Worm (Caenorhabditis elegans) whole organism, late embryonic: Measurements from ENCODE around the gene R07B1.6.

Source experiments
- C08G9.2 ChIP-seq: sonication (generic microtip); optimal IDR thresholded peaks from 2 replicates; lab custom pipeline; 2016; ENCODE audit warnings: mild to moderate bottlenecking, missing genetic modification characterization, moderate library complexity, missing compliant biosample characterization
- C38D4.7 ChIP-seq: fragments of 200-800 bp; sonication (Bioruptor generic); optimal IDR thresholded peaks from 2 replicates; lab custom pipeline; 2018; ENCODE audit warnings: mild to moderate bottlenecking, missing genetic modification characterization, moderate library complexity, missing compliant biosample characterization
- F13H6.1 ChIP-seq: sonication (generic microtip); optimal IDR thresholded peaks from 2 replicates; lab custom pipeline; 2016; ENCODE audit warnings: missing genetic modification characterization, missing compliant biosample characterization
- K09A11.1 ChIP-seq: sonication (generic microtip); optimal IDR thresholded peaks from 2 replicates; lab custom pipeline; 2017; ENCODE audit warnings: antibody characterized with exemption, mild to moderate bottlenecking, missing genetic modification characterization, missing compliant biosample characterization; ENCODE audit not compliant: insufficient read depth
- ahr-1 ChIP-seq: sonication (generic microtip); optimal IDR thresholded peaks from 2 replicates; lab custom pipeline; 2016; ENCODE audit warnings: missing genetic modification characterization, missing compliant biosample characterization
- ama-1 ChIP-seq: fragments of 150-350 bp; optimal IDR thresholded peaks from 2 replicates; lab custom pipeline; 2014
- ceh-14 ChIP-seq: sonication (generic microtip); optimal IDR thresholded peaks from 2 replicates; lab custom pipeline; 2016; ENCODE audit warnings: missing genotype, missing genetic modification characterization, missing compliant biosample characterization
- ceh-19 ChIP-seq: fragments of 200-800 bp; sonication (Bioruptor generic); optimal IDR thresholded peaks from 2 replicates; lab custom pipeline; 2018; ENCODE audit warnings: mild to moderate bottlenecking, missing genetic modification characterization, missing compliant biosample characterization
- ceh-2 ChIP-seq: sonication (generic microtip); optimal IDR thresholded peaks from 2 replicates; lab custom pipeline; 2016; ENCODE audit warnings: missing genotype, missing genetic modification characterization, missing compliant biosample characterization
- ceh-22 ChIP-seq: sonication (generic microtip); optimal IDR thresholded peaks from 2 replicates; lab custom pipeline; 2017; ENCODE audit warnings: missing biosample characterization, missing genetic modification characterization
- ceh-24 ChIP-seq: sonication (generic microtip); optimal IDR thresholded peaks from 2 replicates; lab custom pipeline; 2016; ENCODE audit warnings: mild to moderate bottlenecking, missing genetic modification characterization, missing compliant biosample characterization
- ceh-30 ChIP-seq: fragments of 150-350 bp; optimal IDR thresholded peaks from 2 replicates; lab custom pipeline; 2014; ENCODE audit warnings: missing biosample characterization, missing genetic modification characterization
- ceh-31 ChIP-seq: sonication (generic microtip); optimal IDR thresholded peaks from 2 replicates; lab custom pipeline; 2016; ENCODE audit warnings: missing genetic modification characterization, missing compliant biosample characterization
- ceh-34 ChIP-seq: sonication (generic microtip); optimal IDR thresholded peaks from 2 replicates; lab custom pipeline; 2016; ENCODE audit warnings: mild to moderate bottlenecking, missing genetic modification characterization, missing compliant biosample characterization
- ceh-48 ChIP-seq: sonication (generic microtip); optimal IDR thresholded peaks from 2 replicates; lab custom pipeline; 2016; ENCODE audit warnings: missing genetic modification characterization, inconsistent platforms, missing compliant biosample characterization
- ceh-9 ChIP-seq: sonication (generic microtip); optimal IDR thresholded peaks from 2 replicates; lab custom pipeline; 2016; ENCODE audit warnings: mild to moderate bottlenecking, missing genetic modification characterization, inconsistent platforms, missing compliant biosample characterization
- che-1 ChIP-seq: sonication (generic microtip); optimal IDR thresholded peaks from 2 replicates; lab custom pipeline; 2016; ENCODE audit warnings: mild to moderate bottlenecking, missing genetic modification characterization, missing compliant biosample characterization
- dmd-4 ChIP-seq: sonication (generic microtip); optimal IDR thresholded peaks from 2 replicates; lab custom pipeline; 2016; ENCODE audit warnings: borderline replicate concordance, missing genetic modification characterization, missing compliant biosample characterization
- dve-1 ChIP-seq: sonication (generic microtip); optimal IDR thresholded peaks from 2 replicates; lab custom pipeline; 2017; ENCODE audit warnings: antibody characterized with exemption, mild to moderate bottlenecking, missing genetic modification characterization, missing compliant biosample characterization
- elt-2 ChIP-seq: sonication (generic microtip); optimal IDR thresholded peaks from 2 replicates; lab custom pipeline; 2016; ENCODE audit warnings: missing genetic modification reagents, missing genetic modification characterization, missing compliant biosample characterization
- ets-4 ChIP-seq: sonication (generic microtip); optimal IDR thresholded peaks from 2 replicates; lab custom pipeline; 2016; ENCODE audit warnings: missing genetic modification characterization, missing compliant biosample characterization
- fax-1 ChIP-seq: sonication (generic microtip); optimal IDR thresholded peaks from 2 replicates; lab custom pipeline; 2016; ENCODE audit warnings: missing genotype, missing genetic modification characterization, missing compliant biosample characterization
- fkh-10 ChIP-seq: fragments of 150-350 bp; optimal IDR thresholded peaks from 2 replicates; lab custom pipeline; 2014; ENCODE audit warnings: missing biosample characterization, missing genetic modification reagents, missing genetic modification characterization
- gmeb-2 ChIP-seq: sonication (generic microtip); optimal IDR thresholded peaks from 2 replicates; lab custom pipeline; 2016; ENCODE audit warnings: missing genetic modification characterization, inconsistent platforms, missing compliant biosample characterization
- hlh-13 ChIP-seq: fragments of 200-800 bp; sonication (Bioruptor generic); optimal IDR thresholded peaks from 2 replicates; lab custom pipeline; 2018; ENCODE audit warnings: mild to moderate bottlenecking, missing genetic modification characterization, missing compliant biosample characterization
- hlh-30 ChIP-seq: sonication (generic microtip); optimal IDR thresholded peaks from 2 replicates; lab custom pipeline; 2017; ENCODE audit warnings: antibody characterized with exemption, missing genetic modification characterization, missing compliant biosample characterization; ENCODE audit not compliant: insufficient read depth
- lim-6 ChIP-seq: sonication (generic microtip); optimal IDR thresholded peaks from 2 replicates; lab custom pipeline; 2016; ENCODE audit warnings: missing genetic modification characterization, missing compliant biosample characterization
- mec-3 ChIP-seq: sonication (generic microtip); optimal IDR thresholded peaks from 2 replicates; lab custom pipeline; 2016; ENCODE audit warnings: borderline replicate concordance, missing genetic modification characterization, missing compliant biosample characterization
- nfya-1 ChIP-seq: sonication (generic microtip); optimal IDR thresholded peaks from 2 replicates; lab custom pipeline; 2017; ENCODE audit warnings: missing genetic modification characterization, mild to moderate bottlenecking, missing compliant biosample characterization, antibody characterized with exemption, moderate library complexity
- nhr-11 ChIP-seq: fragments of 150-350 bp; optimal IDR thresholded peaks from 2 replicates; lab custom pipeline; 2014; ENCODE audit warnings: missing biosample characterization, missing genetic modification characterization
- nhr-232 ChIP-seq: sonication (generic microtip); optimal IDR thresholded peaks from 2 replicates; lab custom pipeline; 2016; ENCODE audit warnings: missing genetic modification characterization, missing compliant biosample characterization
- pag-3 ChIP-seq: sonication (generic microtip); optimal IDR thresholded peaks from 2 replicates; lab custom pipeline; 2016; ENCODE audit warnings: missing compliant biosample characterization, missing genetic modification characterization, borderline replicate concordance
- pax-1 ChIP-seq: fragments of 150-350 bp; optimal IDR thresholded peaks from 2 replicates; lab custom pipeline; 2014; ENCODE audit warnings: missing biosample characterization, missing genetic modification characterization
- sdc-2 ChIP-seq: sonication (generic microtip); optimal IDR thresholded peaks from 2 replicates; lab custom pipeline; 2016; ENCODE audit warnings: missing genotype, missing genetic modification characterization, missing compliant biosample characterization
- sox-4 ChIP-seq: sonication (generic microtip); optimal IDR thresholded peaks from 2 replicates; lab custom pipeline; 2017; ENCODE audit warnings: mild to moderate bottlenecking, missing genetic modification characterization, inconsistent platforms, missing compliant biosample characterization
- syd-9 ChIP-seq: sonication (generic microtip); optimal IDR thresholded peaks from 2 replicates; lab custom pipeline; 2016; ENCODE audit warnings: mild to moderate bottlenecking, missing genetic modification characterization, moderate library complexity, missing compliant biosample characterization
- ttx-3 ChIP-seq: sonication (generic microtip); optimal IDR thresholded peaks from 2 replicates; lab custom pipeline; 2016; ENCODE audit warnings: missing genetic modification reagents, missing genetic modification characterization, missing compliant biosample characterization
- unc-55 ChIP-seq: sonication (generic microtip); optimal IDR thresholded peaks from 2 replicates; lab custom pipeline; 2017; ENCODE audit warnings: missing biosample characterization, missing genetic modification reagents, missing genetic modification characterization
- unc-86 ChIP-seq: sonication (generic microtip); optimal IDR thresholded peaks from 2 replicates; lab custom pipeline; 2016; ENCODE audit warnings: missing genetic modification characterization, missing compliant biosample characterization
- zip-5 ChIP-seq: sonication (generic microtip); optimal IDR thresholded peaks from 2 replicates; lab custom pipeline; 2016; ENCODE audit warnings: missing genetic modification characterization, missing compliant biosample characterization
- ztf-16 ChIP-seq: sonication (generic microtip); optimal IDR thresholded peaks from 2 replicates; lab custom pipeline; 2017; ENCODE audit warnings: missing genetic modification characterization, missing compliant biosample characterization

R07B1.6 gene

ce11 chrX:9872554-9872953, 6.1 kb downstream of the R07B1.6 start, which contains the start of gene R07B1.8:
TSS of gene R07B1.8 (minus strand) at chrX:9872654.
- TF ChIP-seq unc-86 = no peak
- no peak for TF ChIP-seq sdc-2 (tag; lab: Kevin White, UChicago)
- TF ChIP-seq hlh-13 = no peak
- TF ChIP-seq unc-55 = no peak
- no peak for TF ChIP-seq ceh-34 (tag; lab: Kevin White, UChicago)
- no peak for TF ChIP-seq fkh-10 (GFP tag; lab: Kevin White, UChicago)
- TF ChIP-seq ceh-48 (tag; lab: Kevin White, UChicago) = no peak
- no peak for TF ChIP-seq ceh-2 (tag; lab: Kevin White, UChicago)
- TF ChIP-seq pag-3 (tag; lab: Kevin White, UChicago) = no peak
- no peak for TF ChIP-seq nhr-11 (tag; lab: Kevin White, UChicago)
- TF ChIP-seq ceh-30 (tag; lab: Kevin White, UChicago) = no peak
- TF ChIP-seq ceh-24 = no peak
- no peak for TF ChIP-seq zip-5 (tag; lab: Kevin White, UChicago)
- no peak for TF ChIP-seq dve-1

ce11 chrX:9877117-9877516, 10.7 kb downstream of the R07B1.6 start, which contains the start of gene R07B1.9:
TSS of gene R07B1.9 (plus strand) at chrX:9877417.
- TF ChIP-seq ztf-16 (tag; lab: Kevin White, UChicago) (no peak), ceh-19 (no peak), syd-9 (no peak), elt-2 (tag; lab: Kevin White, UChicago) (no peak), ceh-14 (tag; lab: Kevin White, UChicago) (no peak), zip-5 (tag; lab: Kevin White, UChicago) (no peak), unc-55 (no peak), lim-6 (tag; lab: Kevin White, UChicago) (no peak), K09A11.1 (tag; lab: Kevin White, UChicago) (no peak)

- TF ChIP-seq hlh-30 (no peak), dmd-4 (tag; lab: Kevin White, UChicago) (no peak), ceh-31 (tag; lab: Kevin White, UChicago) (no peak), nfya-1 (tag; lab: Kevin White, UChicago) (no peak), che-1 (no peak), ceh-22 (tag; lab: Kevin White, UChicago) (no peak), F13H6.1 (tag; lab: Kevin White, UChicago) (no peak), lim-6 (tag; lab: Kevin White, UChicago) (no peak), ceh-9 (tag; lab: Kevin White, UChicago) (no peak), ceh-30 (tag; lab: Kevin White, UChicago) (no peak), nhr-11 (tag; lab: Kevin White, UChicago) (no peak), ets-4 (tag; lab: Kevin White, UChicago) (no peak), sdc-2 (tag; lab: Kevin White, UChicago) (no peak), mec-3 (no peak), C08G9.2 (tag; lab: Kevin White, UChicago) (no peak), nhr-232 (no peak), C38D4.7 (GFP tag; lab: Kevin White, UChicago) (no peak), gmeb-2 (tag; lab: Kevin White, UChicago) (no peak), ceh-2 (tag; lab: Kevin White, UChicago) (no peak)
Measured at ce11 chrX:9882112-9882511, 15.7 kb downstream of the R07B1.6 start, which contains the start of gene glo-1. TSS of gene glo-1 (minus strand) at chrX:9882212.

ce11 chrX:9882572-9882971, 16.1 kb downstream of the R07B1.6 start:
- no peak for TF ChIP-seq ahr-1 (tag; lab: Kevin White, UChicago)
- no peak for TF ChIP-seq pax-1 (tag; lab: Kevin White, UChicago)
- TF ChIP-seq ama-1 (lab: Kevin White, UChicago) = no peak
- no peak for TF ChIP-seq sox-4
- TF ChIP-seq fax-1 = no peak
- TF ChIP-seq ttx-3 (tag; lab: Kevin White, UChicago) = no peak
- no peak for TF ChIP-seq unc-55
